Fruit fly (Drosophila melanogaster) Kc167 (cell line): ENCODE data around the gene Bub3.

ENCODE experiments used
- Myc ChIP-seq: fragments of >200 bp; optimal IDR thresholded peaks from 2 replicates; lab custom pipeline; 2017; ENCODE audit warnings: missing external identifiers
- Sin3A ChIP-seq: fragments of >200 bp; optimal IDR thresholded peaks from 2 replicates; lab custom pipeline; 2018; ENCODE audit warnings: missing external identifiers
- insv ChIP-seq: fragments of >200 bp; optimal IDR thresholded peaks from 3 replicates; lab custom pipeline; 2018; ENCODE audit warnings: missing external identifiers
- psq ChIP-seq: fragments of >200 bp; optimal IDR thresholded peaks from 2 replicates; lab custom pipeline; 2017; ENCODE audit warnings: missing external identifiers
- ttk ChIP-seq: sonication (Bioruptor generic); optimal IDR thresholded peaks from 2 replicates; lab custom pipeline; 2017; ENCODE audit warnings: missing external identifiers

- TF ChIP-seq Myc (lab: Kevin White, UChicago) (no peak), insv (lab: Kevin White, UChicago) (no peak), ttk (no peak), psq (lab: Kevin White, UChicago) (no peak), Sin3A (no peak)
These were observed 21.1 kb upstream of the Bub3 start for dm6 chr3R:29696359-29696758.
